Fruit fly (Drosophila melanogaster): ENCODE data around the gene CG11619.
A peak's percentile ranks its signal among the peaks of the same experiment; 100 is the strongest.

CG11619 gene

DNA sequence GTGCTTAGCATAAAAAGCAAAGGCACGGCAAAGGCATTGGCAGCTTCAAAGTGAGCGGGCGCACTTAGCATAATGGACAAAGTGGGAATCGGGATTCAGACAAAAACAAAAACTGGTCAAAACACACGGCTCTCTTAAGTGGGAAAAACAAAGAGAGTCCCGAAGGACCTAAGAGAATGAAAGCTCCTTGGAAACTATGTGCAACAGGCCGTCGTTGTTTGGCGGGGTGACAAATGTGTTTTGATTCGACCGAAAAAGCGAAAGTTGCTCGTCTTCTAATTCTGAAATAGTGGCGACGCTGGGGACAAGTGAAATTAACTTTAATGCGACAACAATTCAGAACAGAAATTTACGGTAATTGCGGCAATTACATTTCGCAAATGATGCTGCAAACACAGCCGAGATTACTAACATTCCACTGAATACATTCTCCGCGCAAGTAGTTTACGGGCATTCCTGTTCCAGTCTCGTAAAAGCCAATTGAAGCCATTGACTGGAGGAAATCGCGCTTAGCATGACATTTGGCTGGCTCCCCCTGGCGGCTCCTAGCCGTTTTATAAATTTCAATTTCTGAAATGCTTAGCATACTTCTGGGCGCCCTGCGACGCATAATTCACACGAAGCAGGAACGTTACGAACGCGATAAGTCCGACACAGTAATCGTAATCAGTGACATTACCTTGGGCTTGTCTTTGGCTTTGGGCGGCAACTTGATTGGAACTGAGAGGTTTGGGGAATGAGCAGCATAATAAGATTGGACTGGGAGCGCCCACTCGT is 19.7 kb downstream of the CG11619 start (continued):
- TF ChIP-seq CG16779 (GFP tag; IDR thresholded peaks at IDR 0.05) (no peak), CG4854 (GFP tag; optimal IDR thresholded peaks at IDR 0.05) (no peak), Ets65A (GFP tag) (no peak), Rfx (GFP tag; IDR thresholded peaks at IDR 0.05) (no peak), seq (GFP tag; IDR thresholded peaks at IDR 0.05) (no peak), hb (GFP tag; IDR thresholded peaks at IDR 0.05; ENCODE audit: partially characterized antibody) (no peak), HmgZ (tag; optimal IDR thresholded peaks at IDR 0.05) (peak; percentile 20), CG12942 (GFP tag; optimal IDR thresholded peaks at IDR 0.05) (no peak), Gsc (GFP tag; IDR thresholded peaks at IDR 0.05) (no peak), Hmr (GFP tag; optimal IDR thresholded peaks at IDR 0.05) (no peak), CG8290 (GFP tag; optimal IDR thresholded peaks at IDR 0.05) (no peak), CG8290 (tag; optimal IDR thresholded peaks at IDR 0.05) (peak in 1 of 2 experiments; percentile 33), CG10267 (tag; optimal IDR thresholded peaks at IDR 0.05) (no peak), ase (GFP tag; IDR thresholded peaks at IDR 0.05) (no peak), otp (GFP tag; IDR thresholded peaks at IDR 0.05) (no peak), E2f2 (GFP tag; IDR thresholded peaks at IDR 0.05) (no peak), sr (GFP tag; IDR thresholded peaks at IDR 0.05) (no peak), chif (GFP tag; optimal IDR thresholded peaks at IDR 0.05) (no peak), CG3995 (GFP tag; optimal IDR thresholded peaks at IDR 0.05) (no peak), tup (GFP tag; optimal IDR thresholded peaks at IDR 0.05) (no peak)

DNA sequence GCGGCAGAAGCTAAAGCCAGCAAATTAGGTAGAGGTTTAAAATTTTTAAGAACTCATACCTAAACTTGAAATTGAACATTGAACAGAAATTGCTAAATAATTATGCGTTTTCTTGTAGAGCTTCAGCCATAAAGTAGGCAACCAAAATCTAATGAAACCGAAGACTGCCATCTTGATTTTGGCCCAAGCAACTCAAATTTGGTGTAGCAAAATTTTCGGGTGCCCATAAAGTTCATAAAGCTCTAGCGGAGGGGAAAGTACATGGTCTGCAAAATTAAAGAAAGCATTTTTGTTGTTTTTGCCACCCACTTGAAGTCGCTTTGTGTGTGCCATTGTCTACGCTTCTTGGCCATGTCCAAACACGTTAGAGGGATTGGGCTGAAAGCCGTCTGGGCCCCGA is 31.1 kb downstream of the CG11619 start:
- peak; percentile 18 for TF ChIP-seq CG15601 (tag; optimal IDR thresholded peaks at IDR 0.05)
- peak; percentile 4 for TF ChIP-seq CTCF (GFP tag; optimal IDR thresholded peaks at IDR 0.05)
- no peak for TF ChIP-seq nerfin-2 (GFP tag; IDR thresholded peaks at IDR 0.05; ENCODE audit: partially characterized antibody)
- TF ChIP-seq knrl (GFP tag; IDR thresholded peaks at IDR 0.05; ENCODE audit: partially characterized antibody) = no peak
- 0 out of 2 replicates have a peak, but pooled peaks have one; percentile 18 for TF ChIP-seq CG13287 (GFP tag; IDR thresholded peaks at IDR 0.05; ENCODE audit: partially characterized antibody)

DNA sequence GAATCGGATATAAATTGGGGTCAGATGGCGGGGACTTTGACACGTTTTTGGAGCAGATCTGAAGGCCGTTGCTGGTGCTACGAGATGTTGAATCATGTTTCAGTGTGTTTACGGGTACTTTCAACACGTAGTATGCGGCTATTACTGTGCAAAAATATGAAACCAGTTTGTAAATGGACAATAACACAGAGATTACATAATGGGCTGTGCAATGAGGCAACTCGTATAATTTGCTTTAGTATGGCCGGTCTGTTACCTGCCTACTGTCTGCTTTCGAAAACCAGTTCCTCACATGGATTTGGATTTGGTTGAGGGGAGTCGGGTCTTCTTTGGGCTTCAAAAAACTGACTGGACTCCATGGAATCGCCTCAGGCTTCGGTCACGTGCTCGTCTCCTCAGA is 35.7 kb downstream of the CG11619 start:
- TF ChIP-seq PHDP (tag; optimal IDR thresholded peaks at IDR 0.05) (no peak), Pdp1 (GFP tag; optimal IDR thresholded peaks at IDR 0.05) (peak in 1 of 2 experiments; percentile 87), CG6254 (GFP tag; optimal IDR thresholded peaks at IDR 0.05) (no peak), CG3995 (GFP tag; optimal IDR thresholded peaks at IDR 0.05) (no peak), chinmo (GFP tag; IDR thresholded peaks at IDR 0.05; ENCODE audit: partially characterized antibody) (0 out of 4 replicates have a peak, but pooled peaks have one; percentile 50), HHEX (GFP tag; optimal IDR thresholded peaks at IDR 0.05) (no peak), Hr78 (GFP tag; optimal IDR thresholded peaks at IDR 0.05) (peak in 1 of 2 experiments; percentile 25), CG10147 (GFP tag; optimal IDR thresholded peaks at IDR 0.05) (no peak), Poxn (GFP tag; IDR thresholded peaks at IDR 0.05) (no peak), cwo (GFP tag; optimal IDR thresholded peaks at IDR 0.05) (peak; percentile 84), D19A (tag; optimal IDR thresholded peaks at IDR 0.05) (no peak), vvl (GFP tag; IDR thresholded peaks at IDR 0.05) (0 out of 2 replicates have a peak, but pooled peaks have one; percentile 42)
